Worm (Caenorhabditis elegans) whole organism, mixed stage, embryonic: ENCODE data around the gene Y60A3A.23.
A peak's percentile ranks its signal among the peaks of the same experiment; 100 is the strongest.

ENCODE experiments used
- M03D4.4 ChIP-seq: sonication (generic microtip); optimal IDR thresholded peaks from 2 replicates; lab custom pipeline; 2017; ENCODE audit warnings: mild to moderate bottlenecking, missing genetic modification characterization, missing compliant biosample characterization
- bed-3 ChIP-seq: fragments of 200-800 bp; sonication (Bioruptor generic); optimal IDR thresholded peaks from 3 replicates; lab custom pipeline; 2018; ENCODE audit warnings: mild to moderate bottlenecking, missing genetic modification characterization, moderate library complexity, missing compliant biosample characterization
- blmp-1 ChIP-seq: fragments of 150-350 bp; optimal IDR thresholded peaks from 2 replicates; lab custom pipeline; 2014; ENCODE audit warnings: missing biosample characterization, missing genetic modification characterization
- ceh-39 ChIP-seq: fragments of 150-350 bp; optimal IDR thresholded peaks from 2 replicates; lab custom pipeline; 2014; ENCODE audit warnings: missing biosample characterization, missing genetic modification characterization
- ceh-43 ChIP-seq: fragments of 200-800 bp; sonication (Bioruptor generic); optimal IDR thresholded peaks from 2 replicates; lab custom pipeline; 2018; ENCODE audit warnings: mild to moderate bottlenecking, missing genetic modification characterization, moderate library complexity, missing compliant biosample characterization
- ceh-83 ChIP-seq: fragments of 200-800 bp; sonication (Bioruptor generic); optimal IDR thresholded peaks from 2 replicates; lab custom pipeline; 2018; ENCODE audit warnings: mild to moderate bottlenecking, missing genetic modification characterization, missing compliant biosample characterization
- cnd-1 ChIP-seq: fragments of 200-800 bp; sonication (Bioruptor generic); optimal IDR thresholded peaks from 2 replicates; lab custom pipeline; 2018; ENCODE audit warnings: mild to moderate bottlenecking, missing genetic modification characterization, missing compliant biosample characterization
- drap-1 ChIP-seq: fragments of 200-800 bp; sonication (Bioruptor generic); optimal IDR thresholded peaks from 3 replicates; lab custom pipeline; 2018; ENCODE audit warnings: mild to moderate bottlenecking, missing genetic modification characterization, missing compliant biosample characterization
- elt-3 ChIP-seq: fragments of 150-350 bp; optimal IDR thresholded peaks from 2 replicates; lab custom pipeline; 2014; ENCODE audit warnings: missing biosample characterization, missing genetic modification characterization
- flh-1 ChIP-seq: fragments of 200-800 bp; sonication (Bioruptor generic); optimal IDR thresholded peaks from 2 replicates; lab custom pipeline; 2018; ENCODE audit warnings: mild to moderate bottlenecking, missing genetic modification characterization, moderate library complexity, missing compliant biosample characterization
- ham-2 ChIP-seq: fragments of 200-800 bp; sonication (Bioruptor generic); optimal IDR thresholded peaks from 2 replicates; lab custom pipeline; 2018; ENCODE audit warnings: mild to moderate bottlenecking, missing genetic modification characterization, missing compliant biosample characterization
- hlh-1 ChIP-seq: fragments of 150-350 bp; optimal IDR thresholded peaks from 2 replicates; lab custom pipeline; 2014; ENCODE audit warnings: missing biosample characterization, missing genetic modification reagents, missing genetic modification characterization
- lin-13 ChIP-seq: fragments of 150-350 bp; optimal IDR thresholded peaks from 2 replicates; lab custom pipeline; 2014; ENCODE audit warnings: missing biosample characterization, missing genetic modification characterization
- lin-32 ChIP-seq: fragments of 200-800 bp; sonication (Bioruptor generic); optimal IDR thresholded peaks from 2 replicates; lab custom pipeline; 2018; ENCODE audit warnings: mild to moderate bottlenecking, missing genetic modification characterization, missing compliant biosample characterization
- mab-5 ChIP-seq: fragments of 150-350 bp; optimal IDR thresholded peaks from 2 replicates; lab custom pipeline; 2014; ENCODE audit warnings: missing biosample characterization, missing genetic modification characterization
- mep-1 ChIP-seq: fragments of 150-350 bp; optimal IDR thresholded peaks from 2 replicates; lab custom pipeline; 2017; ENCODE audit warnings: missing biosample characterization, missing genetic modification reagents, missing genetic modification characterization, inconsistent platforms
- mls-2 ChIP-seq: sonication (generic microtip); optimal IDR thresholded peaks from 2 replicates; lab custom pipeline; 2016; ENCODE audit warnings: mild to moderate bottlenecking, missing genetic modification characterization, moderate library complexity, missing compliant biosample characterization
- nhr-12 ChIP-seq: fragments of 150-350 bp; optimal IDR thresholded peaks from 2 replicates; lab custom pipeline; 2014; ENCODE audit warnings: missing biosample characterization, missing genetic modification characterization
- nhr-2 ChIP-seq: fragments of 150-350 bp; optimal IDR thresholded peaks from 2 replicates; lab custom pipeline; 2014; ENCODE audit warnings: missing biosample characterization, missing genetic modification characterization
- nhr-237 ChIP-seq: fragments of 150-350 bp; optimal IDR thresholded peaks from 2 replicates; lab custom pipeline; 2014; ENCODE audit warnings: missing biosample characterization, missing genetic modification characterization
- nhr-28 ChIP-seq: fragments of 150-350 bp; optimal IDR thresholded peaks from 2 replicates; lab custom pipeline; 2014; ENCODE audit warnings: missing biosample characterization, missing genetic modification characterization
- nhr-76 ChIP-seq: sonication (generic microtip); optimal IDR thresholded peaks from 2 replicates; lab custom pipeline; 2017; ENCODE audit warnings: missing biosample characterization, missing genetic modification characterization
- pha-4 ChIP-seq: fragments of 150-350 bp; optimal IDR thresholded peaks from 2 replicates; lab custom pipeline; 2018; ENCODE audit warnings: missing biosample characterization, missing genetic modification reagents, missing genetic modification characterization
- sem-2 ChIP-seq: fragments of 200-800 bp; sonication (Bioruptor generic); optimal IDR thresholded peaks from 2 replicates; lab custom pipeline; 2018; ENCODE audit warnings: mild to moderate bottlenecking, missing genetic modification characterization, missing compliant biosample characterization
- snpc-4 ChIP-seq: fragments of 150-350 bp; optimal IDR thresholded peaks from 2 replicates; lab custom pipeline; 2014; ENCODE audit warnings: missing biosample characterization, missing genetic modification characterization
- tbx-8 ChIP-seq: fragments of 200-800 bp; sonication (Bioruptor generic); optimal IDR thresholded peaks from 2 replicates; lab custom pipeline; 2018; ENCODE audit warnings: mild to moderate bottlenecking, missing genetic modification characterization, moderate library complexity, missing compliant biosample characterization
- unc-120 ChIP-seq: sonication (generic microtip); optimal IDR thresholded peaks from 2 replicates; lab custom pipeline; 2017; ENCODE audit warnings: missing genetic modification characterization, missing compliant biosample characterization; ENCODE audit not compliant: poor library complexity, severe bottlenecking
- unc-39 ChIP-seq: fragments of 150-350 bp; optimal IDR thresholded peaks from 2 replicates; lab custom pipeline; 2014; ENCODE audit warnings: missing biosample characterization, missing genetic modification characterization
- unc-62 ChIP-seq: fragments of 150-350 bp; optimal IDR thresholded peaks from 2 replicates; lab custom pipeline; 2014; ENCODE audit warnings: missing biosample characterization, missing genetic modification reagents, missing genetic modification characterization
- zip-8 ChIP-seq: fragments of 150-350 bp; optimal IDR thresholded peaks from 2 replicates; lab custom pipeline; 2014; ENCODE audit warnings: missing biosample characterization, missing genetic modification characterization
- ztf-11 ChIP-seq: fragments of 150-350 bp; optimal IDR thresholded peaks from 2 replicates; lab custom pipeline; 2014; ENCODE audit warnings: missing biosample characterization, missing genetic modification characterization

The Y60A3A.23 gene

ce11 chrV:19994665-19995064 lies 12.9 kb upstream of the Y60A3A.23 start:
- TF ChIP-seq flh-1 (GFP tag; lab: Kevin White, UChicago) (no peak), lin-13 (tag; lab: Kevin White, UChicago) (no peak), lin-32 (GFP tag; lab: Kevin White, UChicago) (no peak), nhr-2 (tag; lab: Kevin White, UChicago) (no peak), ceh-39 (no peak), bed-3 (GFP tag; lab: Kevin White, UChicago) (no peak), zip-8 (tag; lab: Kevin White, UChicago) (no peak), nhr-237 (tag; lab: Kevin White, UChicago) (no peak), ztf-11 (tag; lab: Kevin White, UChicago) (no peak), cnd-1 (tag; lab: Kevin White, UChicago) (no peak), drap-1 (GFP tag; lab: Kevin White, UChicago) (no peak), ceh-43 (GFP tag; lab: Kevin White, UChicago) (no peak), tbx-8 (GFP tag; lab: Kevin White, UChicago) (no peak), nhr-76 (tag; lab: Kevin White, UChicago) (no peak), pha-4 (tag; lab: Kevin White, UChicago) (no peak), hlh-1 (no peak), nhr-28 (tag; lab: Kevin White, UChicago) (no peak), unc-120 (tag; lab: Kevin White, UChicago) (no peak)

ce11 chrV:19997481-19997880 lies 10.1 kb upstream of the Y60A3A.23 start:
- no peak for TF ChIP-seq nhr-2 (tag; lab: Kevin White, UChicago)
- no peak for TF ChIP-seq cnd-1 (tag; lab: Kevin White, UChicago)
- no peak for TF ChIP-seq mls-2 (tag; lab: Kevin White, UChicago)
- TF ChIP-seq M03D4.4 (tag; lab: Kevin White, UChicago): no peak
- no peak for TF ChIP-seq nhr-12 (tag; lab: Kevin White, UChicago)
- no peak for TF ChIP-seq unc-62
- TF ChIP-seq mep-1 (tag; lab: Kevin White, UChicago): no peak
- TF ChIP-seq unc-39 (tag; lab: Kevin White, UChicago): no peak
- TF ChIP-seq snpc-4: no peak
- no peak for TF ChIP-seq ham-2 (GFP tag; lab: Kevin White, UChicago)

- TF ChIP-seq mab-5 (no peak), nhr-76 (tag; lab: Kevin White, UChicago) (no peak), mls-2 (tag; lab: Kevin White, UChicago) (no peak), ham-2 (GFP tag; lab: Kevin White, UChicago) (peak; percentile 62)
- TF ChIP-seq, all 35 proteins: peak for 1
Observed at ce11 chrV:19998203-19998836, 9.2 kb upstream of the Y60A3A.23 start.

- no peak for TF ChIP-seq sem-2 (GFP tag; lab: Kevin White, UChicago)
- no peak for TF ChIP-seq nhr-2 (tag; lab: Kevin White, UChicago)
- no peak for TF ChIP-seq blmp-1 (tag; lab: Kevin White, UChicago)
- no peak for TF ChIP-seq pha-4 (tag; lab: Kevin White, UChicago)
- TF ChIP-seq ceh-83: no peak
- TF ChIP-seq elt-3 (tag; lab: Kevin White, UChicago): no peak
- no peak for TF ChIP-seq mls-2 (tag; lab: Kevin White, UChicago)
- TF ChIP-seq lin-13 (tag; lab: Kevin White, UChicago): no peak
- no peak for TF ChIP-seq ceh-39
- TF ChIP-seq mep-1 (tag; lab: Kevin White, UChicago): no peak
- TF ChIP-seq unc-62: no peak
- no peak for TF ChIP-seq hlh-1
- TF ChIP-seq ham-2 (GFP tag; lab: Kevin White, UChicago): no peak
- TF ChIP-seq unc-39 (tag; lab: Kevin White, UChicago): no peak
- no peak for TF ChIP-seq nhr-237 (tag; lab: Kevin White, UChicago)
- TF ChIP-seq mab-5: no peak
Observed at ce11 chrV:19999100-19999499, 8.5 kb upstream of the Y60A3A.23 start.

- no peak for TF ChIP-seq sem-2 (GFP tag; lab: Kevin White, UChicago)
Observed at ce11 chrV:19999789-20000188, 7.8 kb upstream of the Y60A3A.23 start.
